Fruit fly (Drosophila melanogaster): ENCODE measurements around the gene SF1.

- TF ChIP-seq CTCF (optimal IDR thresholded peaks at IDR 0.05) (no peak), CG8478 (optimal IDR thresholded peaks at IDR 0.05) (no peak)
These were observed 48.1 kb upstream of the SF1 start for dm6 chr3R:17492071-17492470.
